Worm (Caenorhabditis elegans) whole organism, late embryonic: ENCODE measurements around the gene M04B2.6.

Experiments used
- ahr-1 ChIP-seq: sonication (generic microtip); optimal IDR thresholded peaks from 2 replicates; lab custom pipeline; 2016; ENCODE audit warnings: missing genetic modification characterization, missing compliant biosample characterization
- dve-1 ChIP-seq: sonication (generic microtip); optimal IDR thresholded peaks from 2 replicates; lab custom pipeline; 2017; ENCODE audit warnings: antibody characterized with exemption, mild to moderate bottlenecking, missing genetic modification characterization, missing compliant biosample characterization
- fkh-10 ChIP-seq: fragments of 150-350 bp; optimal IDR thresholded peaks from 2 replicates; lab custom pipeline; 2014; ENCODE audit warnings: missing biosample characterization, missing genetic modification reagents, missing genetic modification characterization
- lim-6 ChIP-seq: sonication (generic microtip); optimal IDR thresholded peaks from 2 replicates; lab custom pipeline; 2016; ENCODE audit warnings: missing genetic modification characterization, missing compliant biosample characterization
- unc-55 ChIP-seq: sonication (generic microtip); optimal IDR thresholded peaks from 2 replicates; lab custom pipeline; 2017; ENCODE audit warnings: missing biosample characterization, missing genetic modification reagents, missing genetic modification characterization

- TF ChIP-seq fkh-10 (GFP tag; lab: Kevin White, UChicago) (no peak), ahr-1 (tag; lab: Kevin White, UChicago) (no peak), dve-1 (tag; lab: Kevin White, UChicago) (no peak), lim-6 (no peak), unc-55 (GFP tag; lab: Kevin White, UChicago) (no peak)
Observed at ce11 chrIV:11526189-11526588, 15.6 kb upstream of the M04B2.6 start.
